Fruit fly (Drosophila melanogaster) whole organism, embryonic: Measurements from ENCODE around the gene CG14507.

Experiments
- Bteb2 ChIP-seq: fragments of 200-800 bp; sonication (Bioruptor generic); optimal IDR thresholded peaks from 2 replicates; lab custom pipeline; 2016; ENCODE audit warnings: missing biosample characterization, missing genetic modification characterization
- CG1024 ChIP-seq: fragments of 200-800 bp; sonication (Bioruptor generic); IDR thresholded peaks from 2 replicates; pipeline ENCODE4 v1.3.6; 2022; ENCODE audit warnings: missing biosample characterization, missing genetic modification characterization
- CG10543 ChIP-seq: fragments of 200-800 bp; sonication (Bioruptor generic); optimal IDR thresholded peaks from 3 replicates; lab custom pipeline; 2017; ENCODE audit warnings: missing biosample characterization, mild to moderate bottlenecking, missing genetic modification characterization, moderate library complexity
- CG10979 ChIP-seq: fragments of 200-800 bp; sonication (Bioruptor generic); optimal IDR thresholded peaks from 2 replicates; lab custom pipeline; 2018; ENCODE audit warnings: missing biosample characterization, mild to moderate bottlenecking, missing genetic modification characterization, moderate library complexity
- CG11247 ChIP-seq: fragments of 200-800 bp; sonication (Bioruptor generic); IDR thresholded peaks from 2 replicates; pipeline ENCODE4 v1.3.6; 2022; ENCODE audit warnings: missing biosample characterization, missing genetic modification characterization
- CG11560 ChIP-seq: fragments of 200-800 bp; sonication (Bioruptor generic); IDR thresholded peaks from 3 replicates; pipeline ENCODE4 v1.3.6; 2022; ENCODE audit warnings: missing biosample characterization, missing genetic modification characterization
- CG13123 ChIP-seq: fragments of 200-800 bp; sonication (Bioruptor generic); optimal IDR thresholded peaks from 2 replicates; lab custom pipeline; 2016; ENCODE audit warnings: missing biosample characterization, missing genetic modification characterization
- CG13296 ChIP-seq: fragments of 200-800 bp; sonication (Bioruptor generic); optimal IDR thresholded peaks from 3 replicates; lab custom pipeline; 2018; ENCODE audit warnings: missing biosample characterization, mild to moderate bottlenecking, missing genetic modification characterization
- CG13894 ChIP-seq: fragments of 200-800 bp; sonication (Bioruptor generic); optimal IDR thresholded peaks from 3 replicates; lab custom pipeline; 2018; ENCODE audit warnings: missing biosample characterization, mild to moderate bottlenecking, missing genetic modification characterization, moderate library complexity
- CG31365 ChIP-seq: fragments of 200-800 bp; sonication (Bioruptor generic); optimal IDR thresholded peaks from 2 replicates; lab custom pipeline; 2018; ENCODE audit warnings: missing biosample characterization, mild to moderate bottlenecking, missing genetic modification characterization
- CG31441 ChIP-seq: fragments of 200-800 bp; sonication (Bioruptor generic); IDR thresholded peaks from 2 replicates; pipeline ENCODE4 v1.3.6; 2022; ENCODE audit warnings: missing biosample characterization, missing genetic modification characterization
- CG33557 ChIP-seq: fragments of 200-800 bp; sonication (Bioruptor generic); optimal IDR thresholded peaks from 2 replicates; lab custom pipeline; 2019; ENCODE audit warnings: missing biosample characterization, mild to moderate bottlenecking, missing genetic modification characterization, moderate library complexity
- CG42726 ChIP-seq: fragments of 200-800 bp; sonication (Bioruptor generic); IDR thresholded peaks from 2 replicates; pipeline ENCODE4 v1.3.6; 2022; ENCODE audit warnings: missing biosample characterization, missing genetic modification characterization; ENCODE audit not compliant: partially characterized antibody
- CG4617 ChIP-seq: fragments of 200-800 bp; sonication (Bioruptor generic); optimal IDR thresholded peaks from 3 replicates; lab custom pipeline; 2016; ENCODE audit warnings: missing biosample characterization, missing genetic modification characterization, borderline replicate concordance
- CG5953 ChIP-seq: fragments of 200-800 bp; sonication (Bioruptor generic); IDR thresholded peaks from 2 replicates; pipeline ENCODE4 v1.3.6; 2022; ENCODE audit warnings: missing biosample characterization, missing genetic modification characterization
- CG6175 ChIP-seq: fragments of 200-800 bp; sonication (Bioruptor generic); IDR thresholded peaks from 3 replicates; pipeline ENCODE4 v1.3.6; 2022; ENCODE audit warnings: missing biosample characterization, missing genetic modification characterization
- CG8290 ChIP-seq, 3 experiments: fragments of 200-800 bp; sonication (Bioruptor generic); optimal IDR thresholded peaks; 2 replicates each; lab custom pipeline; 2016 to 2019; ENCODE audit warnings: missing biosample characterization in 3 of 3, missing genetic modification characterization in 3 of 3, mild to moderate bottlenecking in 2 of 3, moderate library complexity in 1 of 3
- Dll ChIP-seq: fragments of 200-800 bp; sonication (Bioruptor generic); IDR thresholded peaks from 4 replicates; pipeline ENCODE4 v1.3.6; 2022; ENCODE audit warnings: missing biosample characterization, missing genetic modification characterization; ENCODE audit not compliant: partially characterized antibody
- E2f2 ChIP-seq: fragments of 200-800 bp; sonication (Bioruptor generic); IDR thresholded peaks from 2 replicates; pipeline ENCODE4 v1.3.6; 2022; ENCODE audit warnings: missing biosample characterization, missing genetic modification characterization
- Elba2 ChIP-seq: fragments of 200-800 bp; sonication (Bioruptor generic); optimal IDR thresholded peaks from 3 replicates; lab custom pipeline; 2016; ENCODE audit warnings: missing biosample characterization, missing genetic modification characterization
- Gug ChIP-seq: fragments of 200-800 bp; sonication (Bioruptor generic); IDR thresholded peaks from 4 replicates; pipeline ENCODE4 v1.3.6; 2022; ENCODE audit warnings: missing biosample characterization, missing genetic modification characterization
- H15 ChIP-seq: fragments of 200-800 bp; sonication (Bioruptor generic); IDR thresholded peaks from 3 replicates; pipeline ENCODE4 v1.3.6; 2022; ENCODE audit warnings: missing biosample characterization, missing genetic modification characterization
- HLH54F ChIP-seq: fragments of 200-800 bp; sonication (Bioruptor generic); optimal IDR thresholded peaks from 3 replicates; lab custom pipeline; 2016; ENCODE audit warnings: missing biosample characterization, missing genetic modification characterization
- NK7.1 ChIP-seq: fragments of 200-800 bp; sonication (Bioruptor generic); optimal IDR thresholded peaks from 3 replicates; lab custom pipeline; 2016; ENCODE audit warnings: missing biosample characterization, missing genetic modification characterization
- Pdp1 ChIP-seq, 2 experiments: fragments of 200-800 bp; sonication (Bioruptor generic); optimal IDR thresholded peaks; 3 replicates each; lab custom pipeline; 2016; ENCODE audit warnings: missing biosample characterization in 2 of 2, missing genetic modification characterization in 2 of 2, mild to moderate bottlenecking in 1 of 2, moderate library complexity in 1 of 2
- Six4 ChIP-seq: fragments of 200-800 bp; sonication (Bioruptor generic); optimal IDR thresholded peaks from 2 replicates; lab custom pipeline; 2016; ENCODE audit warnings: missing biosample characterization, missing genetic modification characterization
- Sry-δ ChIP-seq: fragments of 200-800 bp; sonication (Bioruptor generic); optimal IDR thresholded peaks from 2 replicates; lab custom pipeline; 2016; ENCODE audit warnings: missing biosample characterization, missing genetic modification characterization
- ab ChIP-seq: fragments of 200-800 bp; sonication (Bioruptor generic); optimal IDR thresholded peaks from 2 replicates; lab custom pipeline; 2016; ENCODE audit warnings: missing biosample characterization, missing genetic modification characterization
- ash1 ChIP-seq: fragments of 200-800 bp; sonication (Bioruptor generic); optimal IDR thresholded peaks from 2 replicates; lab custom pipeline; 2018; ENCODE audit warnings: missing biosample characterization, mild to moderate bottlenecking, missing genetic modification characterization
- bbx ChIP-seq: fragments of 200-800 bp; sonication (Bioruptor generic); IDR thresholded peaks from 2 replicates; pipeline ENCODE4 v1.3.6; 2022; ENCODE audit warnings: missing biosample characterization, missing genetic modification characterization; ENCODE audit not compliant: partially characterized antibody
- bigmax ChIP-seq: fragments of 200-800 bp; sonication (Bioruptor generic); optimal IDR thresholded peaks from 2 replicates; lab custom pipeline; 2018; ENCODE audit warnings: missing biosample characterization, mild to moderate bottlenecking, missing genetic modification characterization
- bsh ChIP-seq, 2 experiments: fragments of 200-800 bp; sonication (Bioruptor generic); optimal IDR thresholded peaks; 2 replicates each; lab custom pipeline; 2017 to 2018; ENCODE audit warnings: mild to moderate bottlenecking in 2 of 2, missing biosample characterization in 2 of 2, missing genetic modification characterization in 2 of 2, moderate library complexity in 1 of 2
- ewg ChIP-seq: fragments of 200-800 bp; sonication (Bioruptor generic); optimal IDR thresholded peaks from 3 replicates; lab custom pipeline; 2017; ENCODE audit warnings: mild to moderate bottlenecking, missing biosample characterization, missing genetic modification reagents, missing genetic modification characterization
- eyg ChIP-seq: fragments of 200-800 bp; sonication (Bioruptor generic); optimal IDR thresholded peaks from 3 replicates; lab custom pipeline; 2016; ENCODE audit warnings: missing biosample characterization, missing genetic modification characterization
- fd102C ChIP-seq: fragments of 200-800 bp; sonication (Bioruptor generic); optimal IDR thresholded peaks from 2 replicates; lab custom pipeline; 2018; ENCODE audit warnings: missing biosample characterization, mild to moderate bottlenecking, missing genetic modification characterization, moderate library complexity
- gt ChIP-seq: fragments of 200-800 bp; sonication (Bioruptor generic); IDR thresholded peaks from 2 replicates; pipeline ENCODE4 v1.3.6; 2022; ENCODE audit warnings: missing biosample characterization, missing genetic modification characterization
- hbn ChIP-seq: fragments of 200-800 bp; sonication (Bioruptor generic); IDR thresholded peaks from 2 replicates; pipeline ENCODE4 v1.3.6; 2022; ENCODE audit warnings: missing biosample characterization, missing genetic modification characterization; ENCODE audit not compliant: partially characterized antibody
- inv ChIP-seq: fragments of 200-800 bp; sonication (Bioruptor generic); IDR thresholded peaks from 2 replicates; pipeline ENCODE4 v1.3.6; 2022; ENCODE audit warnings: missing biosample characterization, missing genetic modification characterization; ENCODE audit not compliant: partially characterized antibody
- jigr1 ChIP-seq: fragments of 200-800 bp; sonication (Bioruptor generic); IDR thresholded peaks from 3 replicates; pipeline ENCODE4 v1.3.6; 2022; ENCODE audit warnings: missing biosample characterization, missing genetic modification characterization
- kay ChIP-seq: fragments of 200-800 bp; sonication (Bioruptor generic); optimal IDR thresholded peaks from 2 replicates; lab custom pipeline; 2016; ENCODE audit warnings: missing biosample characterization, missing genetic modification characterization
- mld ChIP-seq: fragments of 200-800 bp; sonication (Bioruptor generic); IDR thresholded peaks from 3 replicates; pipeline ENCODE4 v1.3.6; 2022; ENCODE audit warnings: missing biosample characterization, missing genetic modification characterization; ENCODE audit not compliant: partially characterized antibody
- pb ChIP-seq: fragments of 200-800 bp; sonication (Bioruptor generic); optimal IDR thresholded peaks from 3 replicates; lab custom pipeline; 2016; ENCODE audit warnings: missing biosample characterization, missing genetic modification characterization
- salm ChIP-seq: fragments of 200-800 bp; sonication (Bioruptor generic); optimal IDR thresholded peaks from 2 replicates; lab custom pipeline; 2018; ENCODE audit warnings: missing biosample characterization, mild to moderate bottlenecking, missing genetic modification characterization
- sisA ChIP-seq: fragments of 200-800 bp; sonication (Bioruptor generic); IDR thresholded peaks from 2 replicates; pipeline ENCODE4 v1.3.6; 2022; ENCODE audit warnings: missing biosample characterization, missing genetic modification characterization
- slbo ChIP-seq: fragments of 200-800 bp; sonication (Bioruptor generic); IDR thresholded peaks from 2 replicates; pipeline ENCODE4 v1.3.6; 2022; ENCODE audit warnings: missing biosample characterization, missing genetic modification characterization
- sug ChIP-seq: fragments of 200-800 bp; optimal IDR thresholded peaks from 2 replicates; lab custom pipeline; 2019; ENCODE audit warnings: missing biosample characterization, mild to moderate bottlenecking, missing genetic modification characterization, moderate library complexity
- unpg ChIP-seq: fragments of 200-800 bp; sonication (Bioruptor generic); optimal IDR thresholded peaks from 3 replicates; lab custom pipeline; 2018; ENCODE audit warnings: missing biosample characterization, mild to moderate bottlenecking, missing genetic modification characterization, moderate library complexity
- wek ChIP-seq: fragments of 200-800 bp; sonication (Bioruptor generic); optimal IDR thresholded peaks from 3 replicates; lab custom pipeline; 2018; ENCODE audit warnings: missing biosample characterization, mild to moderate bottlenecking, missing genetic modification characterization, moderate library complexity
- zf30C ChIP-seq: fragments of 200-800 bp; sonication (Bioruptor generic); optimal IDR thresholded peaks from 3 replicates; lab custom pipeline; 2018; ENCODE audit warnings: missing biosample characterization, mild to moderate bottlenecking, missing genetic modification characterization

The CG14507 gene

dm6 chr3R:29207012-29207656 lies 20.4 kb downstream of the CG14507 start (continued):
- TF ChIP-seq fd102C (GFP tag; lab: Kevin White, UChicago), result no peak
- no peak for TF ChIP-seq pb
- no peak for TF ChIP-seq salm
- TF ChIP-seq ash1 (GFP tag; lab: Kevin White, UChicago), result no peak
- peak in 1 of 2 experiments; percentile 31 for TF ChIP-seq Pdp1 (GFP tag; optimal IDR thresholded peaks at IDR 0.05; lab: Kevin White, UChicago)
- TF ChIP-seq Elba2 (GFP tag; lab: Kevin White, UChicago), result no peak
- no peak for TF ChIP-seq bbx (GFP tag; lab: Robert Waterston, UW)
- TF ChIP-seq gt, result no peak
- TF ChIP-seq slbo (GFP tag; lab: Robert Waterston, UW), result peak; percentile 80
- TF ChIP-seq wek (GFP tag; lab: Kevin White, UChicago), result no peak
- no peak for TF ChIP-seq CG42726 (GFP tag; lab: Robert Waterston, UW)
- TF ChIP-seq jigr1 (GFP tag; lab: Robert Waterston, UW), result no peak
- no peak for TF ChIP-seq inv (GFP tag; lab: Robert Waterston, UW)
- TF ChIP-seq CG31441 (GFP tag; lab: Robert Waterston, UW), result peak; percentile 51; the same call in 1 of the 2 replicates
- TF ChIP-seq ab (GFP tag; lab: Kevin White, UChicago), result no peak
- TF ChIP-seq sug (tag; lab: Kevin White, UChicago), result peak; percentile 38
- no peak for TF ChIP-seq mld (GFP tag; lab: Robert Waterston, UW)
- peak; percentile 12 for TF ChIP-seq CG10543 (GFP tag; lab: Kevin White, UChicago)
- peak; percentile 67 for TF ChIP-seq sisA (GFP tag; lab: Robert Waterston, UW)
- peak; percentile 47; the same call in 1 of the 2 replicates for TF ChIP-seq CG11247 (GFP tag; lab: Robert Waterston, UW)
- TF ChIP-seq Bteb2 (GFP tag; lab: Kevin White, UChicago), result no peak
- TF ChIP-seq H15 (GFP tag; lab: Robert Waterston, UW), result peak; percentile 66; the same call in 1 of the 3 replicates
- TF ChIP-seq CG8290 (GFP tag; optimal IDR thresholded peaks at IDR 0.05; lab: Kevin White, UChicago), result no peak
- peak in 1 of 2 experiments; percentile 13 for TF ChIP-seq CG8290 (tag; optimal IDR thresholded peaks at IDR 0.05; lab: Kevin White, UChicago)
- TF ChIP-seq CG11560 (tag; lab: Robert Waterston, UW), result peak; percentile 26; the same call in 1 of the 3 replicates
- TF ChIP-seq CG13894 (tag; lab: Kevin White, UChicago), result peak; percentile 21
- no peak for TF ChIP-seq CG13123 (GFP tag; lab: Kevin White, UChicago)
- TF ChIP-seq bigmax (GFP tag; lab: Kevin White, UChicago), result no peak
- TF ChIP-seq zf30C (GFP tag; lab: Kevin White, UChicago), result no peak
- peak; percentile 45 for TF ChIP-seq CG10979 (tag; lab: Kevin White, UChicago)
- peak; percentile 38; the same call in 1 of the 2 replicates for TF ChIP-seq E2f2
- TF ChIP-seq CG4617 (GFP tag; lab: Kevin White, UChicago), result no peak
- peak; percentile 60 to 87 for TF ChIP-seq bsh (GFP tag; optimal IDR thresholded peaks at IDR 0.05; lab: Kevin White, UChicago)
- TF ChIP-seq eyg, result no peak
- no peak for TF ChIP-seq NK7.1 (GFP tag; lab: Kevin White, UChicago)
- no peak for TF ChIP-seq kay
- TF ChIP-seq Gug (GFP tag; lab: Robert Waterston, UW), result peak; percentile 72; the same call in 3 of the 4 replicates
- peak; percentile 47; the same call in 1 of the 2 replicates for TF ChIP-seq CG1024 (GFP tag; lab: Robert Waterston, UW)
- no peak; the same call in 2 of the 3 replicates for TF ChIP-seq CG6175 (GFP tag; lab: Robert Waterston, UW)
- TF ChIP-seq CG13296 (GFP tag; lab: Kevin White, UChicago), result peak; percentile 67
- TF ChIP-seq HLH54F (GFP tag; lab: Kevin White, UChicago), result no peak
- TF ChIP-seq Dll (GFP tag; lab: Robert Waterston, UW), result no peak
- TF ChIP-seq ewg (GFP tag; lab: Kevin White, UChicago), result no peak
- TF ChIP-seq CG33557 (GFP tag; lab: Kevin White, UChicago), result no peak
- peak; percentile 11 for TF ChIP-seq Six4 (GFP tag; lab: Kevin White, UChicago)
- peak; percentile 72 for TF ChIP-seq unpg (GFP tag; lab: Kevin White, UChicago)
- no peak for TF ChIP-seq hbn
- no peak for TF ChIP-seq CG31365
- TF ChIP-seq Sry-δ (GFP tag; lab: Kevin White, UChicago), result no peak
- peak; percentile 68 for TF ChIP-seq CG5953 (GFP tag; lab: Robert Waterston, UW)
